Fruit fly (Drosophila melanogaster): ENCODE data around the gene CG13982.
A peak's percentile ranks its signal among the peaks of the same experiment; 100 is the strongest.

The CG13982 gene

DNA sequence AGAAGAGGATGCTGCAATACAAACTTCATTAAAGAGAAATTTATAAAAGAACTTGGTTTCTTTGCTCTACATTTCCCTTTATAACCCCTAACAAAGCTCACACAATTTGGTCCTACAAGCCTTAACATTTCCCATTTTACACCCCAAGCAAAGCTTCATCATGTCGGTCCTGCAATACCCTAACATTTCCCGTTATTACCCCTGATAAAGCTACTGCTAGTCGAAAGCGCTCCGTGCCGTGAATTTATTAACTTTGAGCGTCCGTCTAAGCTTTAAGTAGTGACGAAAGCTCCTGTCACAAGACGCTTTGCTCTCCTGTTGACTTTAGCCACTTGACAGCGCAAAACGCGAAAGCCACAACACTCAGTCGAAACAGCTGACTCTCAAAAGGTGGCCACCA is at the start of gene CG13982:
CG13982 (plus strand) TSS at position 363 of the 400 bp plus-strand sequence.
- TF ChIP-seq OdsH (GFP tag; optimal IDR thresholded peaks at IDR 0.05) (no peak), ey (GFP tag; optimal IDR thresholded peaks at IDR 0.05) (no peak), Dif (GFP tag; optimal IDR thresholded peaks at IDR 0.05; ENCODE audit: partially characterized antibody) (no peak), jim (GFP tag; optimal IDR thresholded peaks at IDR 0.05) (no peak), dl (GFP tag; optimal IDR thresholded peaks at IDR 0.05; ENCODE audit: insufficient read depth in 1 of 2, partially characterized antibody in 2 of 2) (no peak), Hr83 (GFP tag; optimal IDR thresholded peaks at IDR 0.05; ENCODE audit: poor library complexity, severe bottlenecking) (no peak), N (GFP tag; optimal IDR thresholded peaks at IDR 0.05) (no peak), Vsx2 (GFP tag; optimal IDR thresholded peaks at IDR 0.05; ENCODE audit: partially characterized antibody) (no peak), lola (GFP tag; optimal IDR thresholded peaks at IDR 0.05) (no peak), sv (GFP tag; optimal IDR thresholded peaks at IDR 0.05) (no peak), dmrt93B (GFP tag; optimal IDR thresholded peaks at IDR 0.05) (no peak)

DNA sequence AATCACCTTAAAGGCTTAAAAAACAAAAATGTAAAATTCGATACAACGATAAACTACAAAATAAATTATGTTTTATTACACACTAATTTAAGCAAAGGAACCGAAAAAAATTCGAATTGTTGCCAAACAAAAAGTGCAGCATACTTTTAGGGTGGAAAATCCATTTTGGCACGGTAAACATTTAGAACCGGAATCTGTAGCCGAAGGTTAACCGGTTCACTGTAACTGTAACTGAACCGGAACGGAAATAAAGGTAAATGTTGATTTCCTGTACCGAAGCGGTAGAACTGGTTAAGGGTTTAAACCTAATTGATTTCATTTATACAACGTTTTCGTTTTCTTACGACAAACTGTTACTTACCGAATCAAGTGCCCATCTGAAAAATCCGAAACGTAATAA is 45.2 kb upstream of the CG13982 start:
- TF ChIP-seq Dfd (GFP tag; optimal IDR thresholded peaks at IDR 0.05) (no peak), dl (GFP tag; optimal IDR thresholded peaks at IDR 0.05; ENCODE audit: insufficient read depth in 1 of 2, partially characterized antibody in 2 of 2) (no peak), woc (GFP tag; optimal IDR thresholded peaks at IDR 0.05) (no peak), GATAd (GFP tag; optimal IDR thresholded peaks at IDR 0.05) (no peak), HLH106 (tag; optimal IDR thresholded peaks at IDR 0.05) (no peak), CrebA (GFP tag; optimal IDR thresholded peaks at IDR 0.05; ENCODE audit: borderline replicate concordance) (no peak), pan (optimal IDR thresholded peaks at IDR 0.05) (no peak), CG32264 (GFP tag; optimal IDR thresholded peaks at IDR 0.05) (no peak), foxo (GFP tag; optimal IDR thresholded peaks at IDR 0.05) (no peak), Hr83 (GFP tag; optimal IDR thresholded peaks at IDR 0.05; ENCODE audit: poor library complexity, severe bottlenecking) (no peak), psq (GFP tag; optimal IDR thresholded peaks at IDR 0.05) (no peak), tai (GFP tag; optimal IDR thresholded peaks at IDR 0.05) (no peak), rgr (GFP tag; optimal IDR thresholded peaks at IDR 0.05) (no peak), jim (GFP tag; optimal IDR thresholded peaks at IDR 0.05) (no peak), Abd-B (GFP tag; optimal IDR thresholded peaks at IDR 0.05) (no peak), fru (GFP tag; optimal IDR thresholded peaks at IDR 0.05) (no peak), usp (GFP tag; optimal IDR thresholded peaks at IDR 0.05) (no peak), Vsx2 (GFP tag; optimal IDR thresholded peaks at IDR 0.05; ENCODE audit: partially characterized antibody) (no peak), dmrt93B (GFP tag; optimal IDR thresholded peaks at IDR 0.05) (no peak)

DNA sequence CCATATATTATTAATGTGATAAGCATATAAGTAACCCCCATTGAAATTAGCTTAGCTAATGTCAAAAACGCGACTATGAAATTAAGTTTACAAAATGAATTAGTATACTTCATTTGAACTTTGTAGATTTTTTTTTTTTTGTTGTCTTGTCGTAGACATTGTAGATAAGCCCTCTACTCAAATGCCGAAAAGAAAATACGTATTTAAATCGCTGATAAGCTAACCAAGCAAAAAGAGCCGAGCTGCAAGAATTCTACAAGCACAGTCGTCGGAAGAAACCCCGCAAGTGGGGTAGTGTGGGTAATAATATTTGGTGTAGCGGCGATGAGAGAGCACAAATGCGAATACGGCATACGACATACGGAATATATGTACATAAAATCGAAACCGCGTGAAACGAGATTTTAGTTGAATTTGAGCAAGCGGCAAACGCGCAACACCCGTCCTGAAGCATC is 44.6 kb upstream of the CG13982 start, which contains the start of gene Nepl4:
Nepl4 (plus strand) TSS at position 405 of the 455 bp plus-strand sequence.
- TF ChIP-seq Rel (GFP tag; optimal IDR thresholded peaks at IDR 0.05) (no peak), Rel (tag; optimal IDR thresholded peaks at IDR 0.05) (peak; percentile 65), Vsx2 (GFP tag; optimal IDR thresholded peaks at IDR 0.05; ENCODE audit: partially characterized antibody) (no peak)

DNA sequence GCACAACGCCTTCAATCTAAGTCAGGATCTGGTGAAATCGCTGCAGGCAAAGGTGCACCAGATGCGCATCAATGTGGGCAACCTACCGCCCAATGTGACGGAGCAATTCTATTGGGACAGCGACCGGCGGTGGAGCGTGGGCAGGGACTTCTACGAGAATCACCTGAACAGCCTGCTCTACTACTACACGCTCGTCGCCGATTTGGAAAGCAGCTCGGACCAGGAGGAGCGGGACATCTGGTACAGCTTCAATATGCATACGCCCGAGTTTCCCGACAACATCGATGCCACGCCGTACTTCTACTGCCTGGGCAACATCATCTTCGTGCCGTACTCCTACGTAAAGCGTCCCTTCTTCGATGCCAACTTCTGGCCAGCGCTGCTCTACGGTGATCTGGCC is 42.8 kb upstream of the CG13982 start:
- TF ChIP-seq br (GFP tag; optimal IDR thresholded peaks at IDR 0.05) (no peak), usp (GFP tag; optimal IDR thresholded peaks at IDR 0.05) (no peak), Rel (GFP tag; optimal IDR thresholded peaks at IDR 0.05) (no peak), Rel (tag; optimal IDR thresholded peaks at IDR 0.05) (no peak), lola (GFP tag; optimal IDR thresholded peaks at IDR 0.05) (no peak), Hr83 (GFP tag; optimal IDR thresholded peaks at IDR 0.05; ENCODE audit: poor library complexity, severe bottlenecking) (no peak), dl (GFP tag; optimal IDR thresholded peaks at IDR 0.05; ENCODE audit: insufficient read depth in 1 of 2, partially characterized antibody in 2 of 2) (no peak), dsf (GFP tag; optimal IDR thresholded peaks at IDR 0.05; ENCODE audit: borderline replicate concordance) (no peak), Jra (GFP tag; optimal IDR thresholded peaks at IDR 0.05) (no peak), Hr78 (GFP tag; optimal IDR thresholded peaks at IDR 0.05) (no peak)

DNA sequence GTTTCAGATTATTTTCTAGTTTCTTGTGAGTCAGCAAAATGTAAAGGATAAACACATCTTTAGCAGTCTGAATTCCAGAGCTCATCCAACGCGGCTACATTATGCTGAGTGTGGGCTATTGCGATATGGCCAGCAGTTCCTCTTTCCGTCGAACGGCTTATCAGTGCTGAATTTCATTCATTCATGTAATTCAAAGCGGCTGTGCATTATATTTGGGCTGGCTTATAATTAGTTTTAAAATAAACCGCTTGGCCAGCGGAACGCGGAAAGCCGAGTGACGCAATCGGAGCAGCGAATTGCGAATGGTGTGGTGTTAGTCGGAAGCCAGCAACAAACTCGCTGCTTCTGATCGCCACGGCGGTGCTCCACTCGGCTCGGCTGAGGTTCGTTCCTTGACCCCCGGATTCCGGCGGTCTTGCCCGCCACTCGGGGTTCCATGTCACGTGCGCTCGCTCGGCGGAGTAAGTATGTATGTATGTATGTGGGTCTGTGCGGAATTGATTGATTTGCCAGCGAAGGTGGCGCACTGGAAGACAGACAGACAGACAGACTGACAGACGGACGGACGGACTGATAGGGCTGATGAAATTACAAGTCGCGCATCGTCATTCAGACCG is 41.0 kb upstream of the CG13982 start:
- TF ChIP-seq fru (GFP tag; optimal IDR thresholded peaks at IDR 0.05): no peak
- TF ChIP-seq Rel (GFP tag; optimal IDR thresholded peaks at IDR 0.05): no peak
- peak; percentile 2 for TF ChIP-seq Rel (tag; optimal IDR thresholded peaks at IDR 0.05)

Data from whole organism, wandering third instar larva.